Fruit fly (Drosophila melanogaster) whole organism, embryonic: ENCODE results near the gene dome.

Experiments used
- Aef1 ChIP-seq: fragments of 200-800 bp; sonication (Bioruptor generic); IDR thresholded peaks from 3 replicates; pipeline ENCODE4 v1.3.6; 2022; ENCODE audit warnings: missing biosample characterization, missing genetic modification characterization
- Antp ChIP-seq: fragments of 200-800 bp; sonication (Bioruptor generic); optimal IDR thresholded peaks from 3 replicates; lab custom pipeline; 2016; ENCODE audit warnings: missing biosample characterization, missing genetic modification characterization
- Awh ChIP-seq: fragments of 200-800 bp; sonication (Bioruptor generic); IDR thresholded peaks from 2 replicates; pipeline ENCODE4, ENCODE4 v1.3.6; 2022; ENCODE audit warnings: missing biosample characterization, missing genetic modification characterization
- B-H1 ChIP-seq: fragments of 200-800 bp; sonication (Bioruptor generic); IDR thresholded peaks from 3 replicates; pipeline ENCODE4 v1.3.6; 2022; ENCODE audit warnings: missing biosample characterization, missing genetic modification characterization
- B-H2 ChIP-seq: fragments of 200-800 bp; sonication (Bioruptor generic); optimal IDR thresholded peaks from 2 replicates; lab custom pipeline; 2018; ENCODE audit warnings: missing biosample characterization, mild to moderate bottlenecking, missing genetic modification characterization
- CG11085 ChIP-seq: fragments of 200-800 bp; sonication (Bioruptor generic); IDR thresholded peaks from 2 replicates; pipeline ENCODE4 v1.3.6; 2022; ENCODE audit warnings: missing biosample characterization, missing genetic modification characterization
- CG11695 ChIP-seq: fragments of 200-800 bp; sonication (Bioruptor generic); IDR thresholded peaks from 3 replicates; pipeline ENCODE4 v1.3.6; 2022; ENCODE audit warnings: missing biosample characterization, missing genetic modification characterization
- CG11723 ChIP-seq: fragments of 200-800 bp; sonication (Bioruptor generic); optimal IDR thresholded peaks from 2 replicates; lab custom pipeline; 2017; ENCODE audit warnings: missing biosample characterization, mild to moderate bottlenecking, missing genetic modification characterization
- CG14014 ChIP-seq: fragments of 200-800 bp; sonication (Bioruptor generic); IDR thresholded peaks from 2 replicates; pipeline ENCODE4 v1.3.6; 2022; ENCODE audit warnings: missing biosample characterization, missing genetic modification characterization
- CG15479 ChIP-seq: fragments of 200-800 bp; sonication (Bioruptor generic); optimal IDR thresholded peaks from 3 replicates; lab custom pipeline; 2019; ENCODE audit warnings: missing biosample characterization, mild to moderate bottlenecking, missing genetic modification characterization, moderate library complexity
- CG17385 ChIP-seq: fragments of 200-800 bp; sonication (Bioruptor generic); optimal IDR thresholded peaks from 3 replicates; lab custom pipeline; 2018; ENCODE audit warnings: missing biosample characterization, mild to moderate bottlenecking, missing genetic modification characterization
- CG3065 ChIP-seq: fragments of 200-800 bp; sonication (Bioruptor generic); optimal IDR thresholded peaks from 2 replicates; lab custom pipeline; 2016; ENCODE audit warnings: missing biosample characterization, missing genetic modification characterization
- CG34422 ChIP-seq: fragments of 200-800 bp; sonication (Bioruptor generic); IDR thresholded peaks from 3 replicates; pipeline ENCODE4 v1.3.6; 2022; ENCODE audit warnings: missing biosample characterization, missing genetic modification characterization
- CG6683 ChIP-seq: fragments of 200-800 bp; sonication (Bioruptor generic); optimal IDR thresholded peaks from 2 replicates; lab custom pipeline; 2017; ENCODE audit warnings: missing biosample characterization, mild to moderate bottlenecking, missing genetic modification characterization, missing genetic modification reagents
- CG6689 ChIP-seq: fragments of 200-800 bp; sonication (Bioruptor generic); IDR thresholded peaks from 2 replicates; pipeline ENCODE4 v1.3.6; 2022; ENCODE audit warnings: missing biosample characterization, missing genetic modification characterization
- CG8388 ChIP-seq: fragments of 200-800 bp; sonication (Bioruptor generic); optimal IDR thresholded peaks from 2 replicates; lab custom pipeline; 2019; ENCODE audit warnings: missing biosample characterization, mild to moderate bottlenecking, missing genetic modification characterization, moderate library complexity
- Dek ChIP-seq: fragments of 200-800 bp; sonication (Bioruptor generic); optimal IDR thresholded peaks from 3 replicates; lab custom pipeline; 2019; ENCODE audit warnings: missing biosample characterization, mild to moderate bottlenecking, missing genetic modification characterization, moderate library complexity
- Doc2 ChIP-seq: fragments of 200-800 bp; sonication (Bioruptor generic); IDR thresholded peaks from 2 replicates; pipeline ENCODE4 v1.3.6; 2022; ENCODE audit warnings: missing biosample characterization, missing genetic modification characterization
- Drgx ChIP-seq: fragments of 200-800 bp; sonication (Bioruptor generic); IDR thresholded peaks from 2 replicates; pipeline ENCODE4 v1.3.6; 2022; ENCODE audit warnings: missing biosample characterization, missing genetic modification characterization
- Fer1 ChIP-seq: fragments of 200-800 bp; sonication (Bioruptor generic); optimal IDR thresholded peaks from 2 replicates; lab custom pipeline; 2017; ENCODE audit warnings: missing biosample characterization, mild to moderate bottlenecking, missing genetic modification characterization
- HLH4C ChIP-seq: fragments of 200-800 bp; sonication (Bioruptor generic); IDR thresholded peaks from 3 replicates; pipeline ENCODE4 v1.3.6; 2022; ENCODE audit warnings: missing biosample characterization, missing genetic modification characterization; ENCODE audit not compliant: partially characterized antibody
- HLHmδ ChIP-seq: fragments of 200-800 bp; sonication (Bioruptor generic); optimal IDR thresholded peaks from 2 replicates; lab custom pipeline; 2018; ENCODE audit warnings: missing biosample characterization, mild to moderate bottlenecking, missing genetic modification characterization, moderate library complexity
- Hey ChIP-seq: fragments of 200-800 bp; sonication (Bioruptor generic); optimal IDR thresholded peaks from 3 replicates; lab custom pipeline; 2018; ENCODE audit warnings: missing biosample characterization, mild to moderate bottlenecking, missing genetic modification characterization
- Hsf ChIP-seq: fragments of 200-800 bp; sonication (Bioruptor generic); optimal IDR thresholded peaks from 3 replicates; lab custom pipeline; 2016; ENCODE audit warnings: missing biosample characterization, missing genetic modification characterization
- MTF-1 ChIP-seq: fragments of 200-800 bp; sonication (Bioruptor generic); optimal IDR thresholded peaks from 2 replicates; lab custom pipeline; 2018; ENCODE audit warnings: missing biosample characterization, mild to moderate bottlenecking, missing genetic modification characterization, borderline replicate concordance
- Meics ChIP-seq: fragments of 200-800 bp; sonication (Bioruptor generic); optimal IDR thresholded peaks from 2 replicates; lab custom pipeline; 2017; ENCODE audit warnings: missing biosample characterization, mild to moderate bottlenecking, missing genetic modification characterization
- NC2α ChIP-seq: fragments of 200-800 bp; sonication (Bioruptor generic); optimal IDR thresholded peaks from 2 replicates; lab custom pipeline; 2016; ENCODE audit warnings: missing biosample characterization, missing genetic modification characterization
- Scr ChIP-seq: fragments of 200-800 bp; sonication (Bioruptor generic); IDR thresholded peaks from 2 replicates; pipeline ENCODE4 v1.3.6; 2022; ENCODE audit warnings: missing biosample characterization, missing genetic modification characterization; ENCODE audit not compliant: partially characterized antibody
- Six4 ChIP-seq: fragments of 200-800 bp; sonication (Bioruptor generic); optimal IDR thresholded peaks from 2 replicates; lab custom pipeline; 2016; ENCODE audit warnings: missing biosample characterization, missing genetic modification characterization
- Trl ChIP-seq, 3 experiments: fragments of >200 bp in 2 of 3; fragments of 200-800 bp in 1 of 3; sonication (Bioruptor generic) in 1 of 3; optimal IDR thresholded peaks; 2 replicates in 1 of 3; 3 replicates in 2 of 3; lab custom pipeline; 2016 to 2017; ENCODE audit warnings: missing biosample characterization in 1 of 3, missing genetic modification characterization in 1 of 3
- Usf ChIP-seq: fragments of 200-800 bp; sonication (Bioruptor generic); optimal IDR thresholded peaks from 2 replicates; lab custom pipeline; 2017; ENCODE audit warnings: missing genotype, missing biosample characterization, missing genetic modification characterization
- ato ChIP-seq: fragments of 200-800 bp; sonication (Bioruptor generic); IDR thresholded peaks from 2 replicates; pipeline ENCODE4 v1.3.6; 2022; ENCODE audit warnings: missing biosample characterization, missing genetic modification characterization; ENCODE audit not compliant: partially characterized antibody
- bbx ChIP-seq: fragments of 200-800 bp; sonication (Bioruptor generic); IDR thresholded peaks from 2 replicates; pipeline ENCODE4 v1.3.6; 2022; ENCODE audit warnings: missing biosample characterization, missing genetic modification characterization; ENCODE audit not compliant: partially characterized antibody
- chinmo ChIP-seq: fragments of 200-800 bp; sonication (Bioruptor generic); IDR thresholded peaks from 4 replicates; pipeline ENCODE4 v1.3.6; 2022; ENCODE audit warnings: missing biosample characterization, missing genetic modification characterization; ENCODE audit not compliant: partially characterized antibody
- crol ChIP-seq: fragments of 200-800 bp; sonication (Bioruptor generic); IDR thresholded peaks from 2 replicates; pipeline ENCODE4 v1.3.6; 2022; ENCODE audit warnings: missing biosample characterization, missing genetic modification characterization
- crp ChIP-seq, 2 experiments: fragments of 200-800 bp; sonication (Bioruptor generic); optimal IDR thresholded peaks; 2 replicates in 1 of 2; 3 replicates in 1 of 2; lab custom pipeline; 2017; ENCODE audit warnings: missing biosample characterization in 2 of 2, missing genetic modification characterization in 2 of 2, mild to moderate bottlenecking in 1 of 2, moderate library complexity in 1 of 2
- da ChIP-seq: fragments of 200-800 bp; sonication (Bioruptor generic); optimal IDR thresholded peaks from 2 replicates; lab custom pipeline; 2016; ENCODE audit warnings: missing biosample characterization, missing genetic modification characterization
- disco-r ChIP-seq: fragments of 200-800 bp; sonication (Bioruptor generic); optimal IDR thresholded peaks from 2 replicates; lab custom pipeline; 2016; ENCODE audit warnings: missing biosample characterization, missing genetic modification characterization
- ewg ChIP-seq: fragments of 200-800 bp; sonication (Bioruptor generic); optimal IDR thresholded peaks from 3 replicates; lab custom pipeline; 2017; ENCODE audit warnings: mild to moderate bottlenecking, missing biosample characterization, missing genetic modification reagents, missing genetic modification characterization
- fd102C ChIP-seq: fragments of 200-800 bp; sonication (Bioruptor generic); optimal IDR thresholded peaks from 2 replicates; lab custom pipeline; 2018; ENCODE audit warnings: missing biosample characterization, mild to moderate bottlenecking, missing genetic modification characterization, moderate library complexity
- fd64A ChIP-seq: fragments of 200-800 bp; sonication (Bioruptor generic); optimal IDR thresholded peaks from 3 replicates; lab custom pipeline; 2018; ENCODE audit warnings: missing biosample characterization, mild to moderate bottlenecking, missing genetic modification characterization
- gem ChIP-seq: fragments of 200-800 bp; sonication (Bioruptor generic); optimal IDR thresholded peaks from 2 replicates; lab custom pipeline; 2019; ENCODE audit warnings: missing biosample characterization, mild to moderate bottlenecking, missing genetic modification characterization, moderate library complexity
- hkb ChIP-seq, 2 experiments: fragments of 200-800 bp in 1 of 2; fragments of >200 bp in 1 of 2; sonication (Bioruptor generic) in 1 of 2; IDR thresholded peaks in 1 of 2; optimal IDR thresholded peaks in 1 of 2; 2 replicates each; pipeline versions ENCODE4 v1.3.6 to Lab custom; 2017 to 2022; ENCODE audit warnings: missing biosample characterization in 1 of 2, missing genetic modification characterization in 1 of 2
- lola ChIP-seq, 3 experiments: fragments of >200 bp in 2 of 3; fragments of 200-800 bp in 1 of 3; sonication (Bioruptor generic) in 1 of 3; optimal IDR thresholded peaks; 2 replicates each; lab custom pipeline; 2017 to 2019; ENCODE audit warnings: missing biosample characterization in 3 of 3, missing genetic modification characterization in 3 of 3, mild to moderate bottlenecking in 1 of 3, moderate library complexity in 1 of 3
- nerfin-1 ChIP-seq: fragments of 200-800 bp; sonication (Bioruptor generic); optimal IDR thresholded peaks from 3 replicates; lab custom pipeline; 2019; ENCODE audit warnings: missing biosample characterization, mild to moderate bottlenecking, missing genetic modification characterization, moderate library complexity
- tll ChIP-seq, 2 experiments: fragments of 200-800 bp in 1 of 2; fragments of >200 bp in 1 of 2; sonication (Bioruptor generic) in 1 of 2; optimal IDR thresholded peaks; 2 replicates each; lab custom pipeline; 2017 to 2019; ENCODE audit warnings: missing biosample characterization in 2 of 2, missing genetic modification characterization in 2 of 2, mild to moderate bottlenecking in 1 of 2, moderate library complexity in 1 of 2
- toy ChIP-seq: fragments of 200-800 bp; sonication (Bioruptor generic); IDR thresholded peaks from 2 replicates; pipeline ENCODE4 v1.3.6; 2022; ENCODE audit warnings: missing biosample characterization, missing genetic modification characterization
- vvl ChIP-seq: fragments of 200-800 bp; sonication (Bioruptor generic); IDR thresholded peaks from 2 replicates; pipeline ENCODE4 v1.3.6; 2022; ENCODE audit warnings: missing biosample characterization, missing genetic modification characterization
- zen2 ChIP-seq: fragments of 200-800 bp; sonication (Bioruptor generic); IDR thresholded peaks from 3 replicates; pipeline ENCODE4 v1.3.6; 2022; ENCODE audit warnings: missing biosample characterization, missing genetic modification characterization; ENCODE audit not compliant: partially characterized antibody

The dome gene

dm6 chrX:19637002-19637420, 46.3 kb downstream of the dome start (continued):
- TF ChIP-seq fd102C (GFP tag; lab: Kevin White, UChicago) (no peak), B-H2 (GFP tag; lab: Kevin White, UChicago) (no peak), Antp (GFP tag; lab: Kevin White, UChicago) (no peak), Hsf (no peak), Meics (GFP tag; lab: Kevin White, UChicago) (peak; percentile 11), Doc2 (GFP tag; lab: Robert Waterston, UW) (no peak), NC2α (GFP tag; lab: Kevin White, UChicago) (no peak), chinmo (GFP tag; lab: Robert Waterston, UW) (peak; percentile 83; the same call in 3 of the 4 replicates), vvl (no peak), tll (GFP tag; optimal IDR thresholded peaks at IDR 0.05; lab: Kevin White, UChicago) (no peak), Dek (tag; lab: Kevin White, UChicago) (no peak), fd64A (no peak), B-H1 (GFP tag; lab: Robert Waterston, UW) (no peak), nerfin-1 (tag; lab: Kevin White, UChicago) (peak; percentile 73), toy (no peak), Awh (GFP tag; lab: Robert Waterston, UW) (no peak), Hey (no peak), crol (peak; percentile 80), hkb (optimal IDR thresholded peaks at IDR 0.05; lab: Kevin White, UChicago) (no peak), hkb (GFP tag; IDR thresholded peaks at IDR 0.05; lab: Robert Waterston, UW) (no peak), CG8388 (GFP tag; lab: Kevin White, UChicago) (no peak), CG3065 (GFP tag; lab: Kevin White, UChicago) (no peak), CG6683 (GFP tag; lab: Kevin White, UChicago) (no peak), CG6689 (no peak), Fer1 (peak; percentile 29), disco-r (no peak)
- TF ChIP-seq, all 482 proteins: peak for 36

dm6 chrX:19631365-19631832, 51.9 kb downstream of the dome start:
- TF ChIP-seq Usf (GFP tag; lab: Kevin White, UChicago): no peak
- TF ChIP-seq Trl (optimal IDR thresholded peaks at IDR 0.05; lab: Kevin White, UChicago): peak; percentile 84 to 92
- no peak for TF ChIP-seq Trl (GFP tag; optimal IDR thresholded peaks at IDR 0.05; lab: Kevin White, UChicago)
- TF ChIP-seq Six4: no peak
- peak; percentile 95 for TF ChIP-seq MTF-1 (GFP tag; lab: Kevin White, UChicago)
- TF ChIP-seq CG11085 (GFP tag; lab: Robert Waterston, UW): no peak
- peak; percentile 57 for TF ChIP-seq HLHmδ (GFP tag; lab: Kevin White, UChicago)
- TF ChIP-seq ewg (GFP tag; lab: Kevin White, UChicago): peak; percentile 47
- peak; percentile 75; the same call in 1 of the 3 replicates for TF ChIP-seq CG34422 (GFP tag; lab: Robert Waterston, UW)
- no peak for TF ChIP-seq da
- TF ChIP-seq CG14014: no peak
- 0 out of 3 replicates have a peak, but pooled peaks have one; percentile 44 for TF ChIP-seq HLH4C (GFP tag; lab: Robert Waterston, UW)
- TF ChIP-seq Scr (GFP tag; lab: Robert Waterston, UW): peak; percentile 14; the same call in 1 of the 2 replicates
- no peak for TF ChIP-seq gem
- peak; percentile 64; the same call in 1 of the 3 replicates for TF ChIP-seq CG11695 (GFP tag; lab: Robert Waterston, UW)
- peak; percentile 53; the same call in 2 of the 3 replicates for TF ChIP-seq zen2
- peak; percentile 29 for TF ChIP-seq CG17385 (GFP tag; lab: Kevin White, UChicago)
- TF ChIP-seq lola (GFP tag; optimal IDR thresholded peaks at IDR 0.05; lab: Kevin White, UChicago): no peak
- TF ChIP-seq bbx (GFP tag; lab: Robert Waterston, UW): peak; percentile 47
- peak; percentile 55 for TF ChIP-seq CG15479
- TF ChIP-seq crp (GFP tag; optimal IDR thresholded peaks at IDR 0.05; lab: Kevin White, UChicago): peak in 1 of 2 experiments; percentile 51
- TF ChIP-seq Drgx (GFP tag; lab: Robert Waterston, UW): peak; percentile 41; the same call in 1 of the 2 replicates
- 0 out of 2 replicates have a peak, but pooled peaks have one; percentile 18 for TF ChIP-seq ato (GFP tag; lab: Robert Waterston, UW)
- TF ChIP-seq Aef1 (GFP tag; lab: Robert Waterston, UW): peak; percentile 67
- TF ChIP-seq CG11723 (GFP tag; lab: Kevin White, UChicago): no peak
